Worm (Caenorhabditis elegans) whole organism, L4/young adult: ENCODE measurements around the gene stg-2.

Experiments used
- W03F9.2 ChIP-seq: fragments of 150-350 bp; optimal IDR thresholded peaks from 2 replicates; lab custom pipeline; 2014; ENCODE audit warnings: missing biosample characterization, missing genetic modification characterization
- dao-5 ChIP-seq: sonication (generic microtip); optimal IDR thresholded peaks from 2 replicates; lab custom pipeline; 2016; ENCODE audit warnings: missing genotype, missing genetic modification characterization, moderate library complexity, missing compliant biosample characterization
- him-1 ChIP-seq: sonication (generic microtip); optimal IDR thresholded peaks from 2 replicates; lab custom pipeline; 2016; ENCODE audit warnings: missing genotype, missing genetic modification reagents, missing genetic modification characterization, missing compliant biosample characterization

DNA sequence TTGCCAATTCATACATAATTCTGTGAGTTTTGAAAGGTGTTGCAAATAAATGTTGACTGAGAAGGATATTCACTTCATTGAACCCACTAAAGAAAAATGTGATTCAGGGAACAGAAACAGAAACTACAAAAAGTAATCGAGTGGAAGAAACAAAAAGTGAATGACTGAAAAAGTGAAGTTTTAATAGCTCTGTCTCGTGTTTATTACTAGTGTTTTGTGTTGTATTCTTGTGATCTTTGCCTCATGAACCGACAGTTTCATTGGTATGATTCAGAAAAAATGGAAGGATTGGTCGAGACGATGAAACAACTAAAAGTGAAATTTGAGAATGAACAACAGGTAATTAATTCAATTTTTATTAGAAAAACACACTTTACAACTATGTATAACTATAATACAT, 34.2 kb upstream of the stg-2 start:
- TF ChIP-seq W03F9.2 (tag; lab: Kevin White, UChicago) (no peak), him-1 (tag; lab: Kevin White, UChicago) (no peak), dao-5 (tag; lab: Kevin White, UChicago) (no peak)
